Worm (Caenorhabditis elegans) whole organism, mixed stage, embryonic: ENCODE data around the gene srd-29.

Source experiments
- bed-3 ChIP-seq: fragments of 200-800 bp; sonication (Bioruptor generic); optimal IDR thresholded peaks from 3 replicates; lab custom pipeline; 2018; ENCODE audit warnings: mild to moderate bottlenecking, missing genetic modification characterization, moderate library complexity, missing compliant biosample characterization
- blmp-1 ChIP-seq: fragments of 150-350 bp; optimal IDR thresholded peaks from 2 replicates; lab custom pipeline; 2014; ENCODE audit warnings: missing biosample characterization, missing genetic modification characterization
- ceh-39 ChIP-seq: fragments of 150-350 bp; optimal IDR thresholded peaks from 2 replicates; lab custom pipeline; 2014; ENCODE audit warnings: missing biosample characterization, missing genetic modification characterization
- ceh-43 ChIP-seq: fragments of 200-800 bp; sonication (Bioruptor generic); optimal IDR thresholded peaks from 2 replicates; lab custom pipeline; 2018; ENCODE audit warnings: mild to moderate bottlenecking, missing genetic modification characterization, moderate library complexity, missing compliant biosample characterization
- ceh-83 ChIP-seq: fragments of 200-800 bp; sonication (Bioruptor generic); optimal IDR thresholded peaks from 2 replicates; lab custom pipeline; 2018; ENCODE audit warnings: mild to moderate bottlenecking, missing genetic modification characterization, missing compliant biosample characterization
- ces-1 ChIP-seq: fragments of 150-350 bp; optimal IDR thresholded peaks from 2 replicates; lab custom pipeline; 2014; ENCODE audit warnings: missing biosample characterization, missing genetic modification reagents, missing genetic modification characterization
- cnd-1 ChIP-seq: fragments of 200-800 bp; sonication (Bioruptor generic); optimal IDR thresholded peaks from 2 replicates; lab custom pipeline; 2018; ENCODE audit warnings: mild to moderate bottlenecking, missing genetic modification characterization, missing compliant biosample characterization
- drap-1 ChIP-seq: fragments of 200-800 bp; sonication (Bioruptor generic); optimal IDR thresholded peaks from 3 replicates; lab custom pipeline; 2018; ENCODE audit warnings: mild to moderate bottlenecking, missing genetic modification characterization, missing compliant biosample characterization
- elt-1 ChIP-seq: sonication (generic microtip); optimal IDR thresholded peaks from 2 replicates; lab custom pipeline; 2017; ENCODE audit warnings: missing genetic modification characterization, mild to moderate bottlenecking, missing compliant biosample characterization, antibody characterized with exemption, moderate library complexity, borderline replicate concordance; ENCODE audit not compliant: insufficient read depth
- elt-3 ChIP-seq: fragments of 150-350 bp; optimal IDR thresholded peaks from 2 replicates; lab custom pipeline; 2014; ENCODE audit warnings: missing biosample characterization, missing genetic modification characterization
- flh-1 ChIP-seq: fragments of 200-800 bp; sonication (Bioruptor generic); optimal IDR thresholded peaks from 2 replicates; lab custom pipeline; 2018; ENCODE audit warnings: mild to moderate bottlenecking, missing genetic modification characterization, moderate library complexity, missing compliant biosample characterization
- ham-2 ChIP-seq: fragments of 200-800 bp; sonication (Bioruptor generic); optimal IDR thresholded peaks from 2 replicates; lab custom pipeline; 2018; ENCODE audit warnings: mild to moderate bottlenecking, missing genetic modification characterization, missing compliant biosample characterization
- hlh-1 ChIP-seq: fragments of 150-350 bp; optimal IDR thresholded peaks from 2 replicates; lab custom pipeline; 2014; ENCODE audit warnings: missing biosample characterization, missing genetic modification reagents, missing genetic modification characterization
- lin-13 ChIP-seq: fragments of 150-350 bp; optimal IDR thresholded peaks from 2 replicates; lab custom pipeline; 2014; ENCODE audit warnings: missing biosample characterization, missing genetic modification characterization
- lin-32 ChIP-seq: fragments of 200-800 bp; sonication (Bioruptor generic); optimal IDR thresholded peaks from 2 replicates; lab custom pipeline; 2018; ENCODE audit warnings: mild to moderate bottlenecking, missing genetic modification characterization, missing compliant biosample characterization
- lsy-2 ChIP-seq: fragments of 150-350 bp; optimal IDR thresholded peaks from 2 replicates; lab custom pipeline; 2014; ENCODE audit warnings: missing biosample characterization, missing genetic modification characterization
- mab-5 ChIP-seq: fragments of 150-350 bp; optimal IDR thresholded peaks from 2 replicates; lab custom pipeline; 2014; ENCODE audit warnings: missing biosample characterization, missing genetic modification characterization
- mep-1 ChIP-seq: fragments of 150-350 bp; optimal IDR thresholded peaks from 2 replicates; lab custom pipeline; 2017; ENCODE audit warnings: missing biosample characterization, missing genetic modification reagents, missing genetic modification characterization, inconsistent platforms
- mls-2 ChIP-seq: sonication (generic microtip); optimal IDR thresholded peaks from 2 replicates; lab custom pipeline; 2016; ENCODE audit warnings: mild to moderate bottlenecking, missing genetic modification characterization, moderate library complexity, missing compliant biosample characterization
- nhr-12 ChIP-seq: fragments of 150-350 bp; optimal IDR thresholded peaks from 2 replicates; lab custom pipeline; 2014; ENCODE audit warnings: missing biosample characterization, missing genetic modification characterization
- nhr-2 ChIP-seq: fragments of 150-350 bp; optimal IDR thresholded peaks from 2 replicates; lab custom pipeline; 2014; ENCODE audit warnings: missing biosample characterization, missing genetic modification characterization
- nhr-237 ChIP-seq: fragments of 150-350 bp; optimal IDR thresholded peaks from 2 replicates; lab custom pipeline; 2014; ENCODE audit warnings: missing biosample characterization, missing genetic modification characterization
- nhr-28 ChIP-seq: fragments of 150-350 bp; optimal IDR thresholded peaks from 2 replicates; lab custom pipeline; 2014; ENCODE audit warnings: missing biosample characterization, missing genetic modification characterization
- nhr-76 ChIP-seq: sonication (generic microtip); optimal IDR thresholded peaks from 2 replicates; lab custom pipeline; 2017; ENCODE audit warnings: missing biosample characterization, missing genetic modification characterization
- pha-4 ChIP-seq: fragments of 150-350 bp; optimal IDR thresholded peaks from 2 replicates; lab custom pipeline; 2018; ENCODE audit warnings: missing biosample characterization, missing genetic modification reagents, missing genetic modification characterization
- sem-2 ChIP-seq: fragments of 200-800 bp; sonication (Bioruptor generic); optimal IDR thresholded peaks from 2 replicates; lab custom pipeline; 2018; ENCODE audit warnings: mild to moderate bottlenecking, missing genetic modification characterization, missing compliant biosample characterization
- sptf-1 ChIP-seq: sonication (generic microtip); optimal IDR thresholded peaks from 2 replicates; lab custom pipeline; 2017; ENCODE audit warnings: mild to moderate bottlenecking, missing genetic modification characterization, moderate library complexity, missing compliant biosample characterization
- tbx-8 ChIP-seq: fragments of 200-800 bp; sonication (Bioruptor generic); optimal IDR thresholded peaks from 2 replicates; lab custom pipeline; 2018; ENCODE audit warnings: mild to moderate bottlenecking, missing genetic modification characterization, moderate library complexity, missing compliant biosample characterization
- unc-39 ChIP-seq: fragments of 150-350 bp; optimal IDR thresholded peaks from 2 replicates; lab custom pipeline; 2014; ENCODE audit warnings: missing biosample characterization, missing genetic modification characterization
- unc-62 ChIP-seq: fragments of 150-350 bp; optimal IDR thresholded peaks from 2 replicates; lab custom pipeline; 2014; ENCODE audit warnings: missing biosample characterization, missing genetic modification reagents, missing genetic modification characterization
- zip-8 ChIP-seq: fragments of 150-350 bp; optimal IDR thresholded peaks from 2 replicates; lab custom pipeline; 2014; ENCODE audit warnings: missing biosample characterization, missing genetic modification characterization
- ztf-11 ChIP-seq: fragments of 150-350 bp; optimal IDR thresholded peaks from 2 replicates; lab custom pipeline; 2014; ENCODE audit warnings: missing biosample characterization, missing genetic modification characterization

srd-29 gene

DNA sequence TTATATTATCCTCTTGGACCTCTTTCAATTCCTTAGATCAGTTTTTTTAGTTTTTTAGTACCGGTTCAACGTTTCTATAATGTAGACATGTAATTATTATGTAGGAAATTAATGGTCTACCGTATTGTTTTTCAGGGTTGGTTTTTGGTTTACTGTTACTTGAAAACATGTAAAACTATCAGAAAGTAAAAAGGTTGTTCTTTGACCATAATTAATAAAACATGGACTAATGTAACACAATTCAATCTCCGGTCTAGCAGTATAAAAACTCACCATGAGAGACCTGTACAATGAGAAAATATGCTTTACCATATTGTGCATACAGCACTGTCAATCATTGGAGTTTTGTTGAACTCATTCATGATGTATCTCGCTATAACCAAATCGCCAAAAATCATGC lies at the start of gene srd-29:
Gene srd-29, plus strand, starts transcription at position 301 of the 400 bp plus-strand sequence.
- no peak for TF ChIP-seq bed-3 (GFP tag; lab: Kevin White, UChicago)
- no peak for TF ChIP-seq ces-1 (GFP tag; lab: Kevin White, UChicago)
- TF ChIP-seq sptf-1 (tag; lab: Kevin White, UChicago) = no peak
- no peak for TF ChIP-seq elt-3
- TF ChIP-seq cnd-1 = no peak
- TF ChIP-seq unc-39 (tag; lab: Kevin White, UChicago) = no peak
- no peak for TF ChIP-seq pha-4
- no peak for TF ChIP-seq drap-1 (GFP tag; lab: Kevin White, UChicago)
- no peak for TF ChIP-seq ceh-43 (GFP tag; lab: Kevin White, UChicago)
- TF ChIP-seq nhr-28 (tag; lab: Kevin White, UChicago) = no peak
- TF ChIP-seq unc-62 (GFP tag; lab: Kevin White, UChicago) = no peak

ce11 chrV:7587637-7588036 lies 47.9 kb upstream of the srd-29 start, which contains the start of the genes F19F10.11 and C50E3.5:
Gene F19F10.11, minus strand, starts transcription at chrV:7587704.
Gene C50E3.5, plus strand, starts transcription at chrV:7587996.
- TF ChIP-seq mep-1 (tag; lab: Kevin White, UChicago) (peak; percentile 52), lin-32 (GFP tag; lab: Kevin White, UChicago) (no peak), ces-1 (GFP tag; lab: Kevin White, UChicago) (peak; percentile 20), hlh-1 (no peak), sem-2 (GFP tag; lab: Kevin White, UChicago) (no peak), pha-4 (no peak), nhr-28 (tag; lab: Kevin White, UChicago) (no peak), ham-2 (GFP tag; lab: Kevin White, UChicago) (no peak), elt-3 (no peak), lsy-2 (tag; lab: Kevin White, UChicago) (peak; percentile 5), ceh-83 (GFP tag; lab: Kevin White, UChicago) (no peak)
- TF ChIP-seq, all 35 proteins: peak for 3

- TF ChIP-seq lin-32 (GFP tag; lab: Kevin White, UChicago) = no peak
- TF ChIP-seq hlh-1 = no peak
- TF ChIP-seq tbx-8 (GFP tag; lab: Kevin White, UChicago) = no peak
- no peak for TF ChIP-seq nhr-12 (tag; lab: Kevin White, UChicago)
- TF ChIP-seq nhr-237 (tag; lab: Kevin White, UChicago) = no peak
- TF ChIP-seq lsy-2 (tag; lab: Kevin White, UChicago) = no peak
- TF ChIP-seq nhr-76 (tag; lab: Kevin White, UChicago) = no peak
- TF ChIP-seq ceh-43 (GFP tag; lab: Kevin White, UChicago) = no peak
- TF ChIP-seq bed-3 (GFP tag; lab: Kevin White, UChicago) = no peak
- TF ChIP-seq ztf-11 (tag; lab: Kevin White, UChicago) = no peak
- TF ChIP-seq drap-1 (GFP tag; lab: Kevin White, UChicago) = no peak
These were observed 45.1 kb upstream of the srd-29 start, which contains the start of gene C50E3.6 for ce11 chrV:7590454-7590853. Gene C50E3.6, minus strand, starts transcription at chrV:7590554.

DNA sequence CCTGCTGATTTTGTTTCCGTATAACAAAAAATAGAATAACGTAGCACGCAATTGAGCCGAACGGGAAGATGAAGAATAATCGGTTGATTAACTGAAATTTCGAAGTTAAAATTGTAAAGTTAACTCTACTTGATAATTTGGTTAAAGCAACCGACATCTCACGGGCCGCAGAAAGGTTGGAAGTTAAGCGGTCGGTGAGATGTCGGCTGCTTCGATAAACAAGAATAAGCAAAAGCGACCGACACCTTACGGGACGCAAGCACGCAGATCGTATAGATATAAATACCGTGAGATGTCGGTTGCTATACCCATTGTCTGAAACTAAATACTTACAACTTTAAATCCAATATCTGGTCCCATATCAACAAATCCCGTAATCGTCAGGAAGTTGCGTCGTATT lies 40.4 kb upstream of the srd-29 start:
- TF ChIP-seq sem-2 (GFP tag; lab: Kevin White, UChicago) (no peak), cnd-1 (no peak), ces-1 (GFP tag; lab: Kevin White, UChicago) (no peak), nhr-76 (tag; lab: Kevin White, UChicago) (no peak), lin-32 (GFP tag; lab: Kevin White, UChicago) (no peak), mep-1 (tag; lab: Kevin White, UChicago) (no peak), drap-1 (GFP tag; lab: Kevin White, UChicago) (no peak), hlh-1 (no peak), nhr-12 (tag; lab: Kevin White, UChicago) (no peak), pha-4 (no peak), ceh-83 (GFP tag; lab: Kevin White, UChicago) (no peak), blmp-1 (tag; lab: Kevin White, UChicago) (no peak), ceh-39 (tag; lab: Kevin White, UChicago) (no peak), mab-5 (tag; lab: Kevin White, UChicago) (no peak), mls-2 (tag; lab: Kevin White, UChicago) (no peak), bed-3 (GFP tag; lab: Kevin White, UChicago) (no peak), ztf-11 (tag; lab: Kevin White, UChicago) (no peak), zip-8 (tag; lab: Kevin White, UChicago) (no peak), unc-39 (tag; lab: Kevin White, UChicago) (no peak)

- TF ChIP-seq mab-5 (tag; lab: Kevin White, UChicago) = no peak
- TF ChIP-seq nhr-2 (tag; lab: Kevin White, UChicago) = no peak
- TF ChIP-seq unc-39 (tag; lab: Kevin White, UChicago) = no peak
- no peak for TF ChIP-seq nhr-237 (tag; lab: Kevin White, UChicago)
- no peak for TF ChIP-seq elt-1 (tag; lab: Kevin White, UChicago)
- no peak for TF ChIP-seq cnd-1
- TF ChIP-seq flh-1 (GFP tag; lab: Kevin White, UChicago) = no peak
- no peak for TF ChIP-seq ceh-39 (tag; lab: Kevin White, UChicago)
- TF ChIP-seq mls-2 (tag; lab: Kevin White, UChicago) = no peak
- TF ChIP-seq lin-13 (tag; lab: Kevin White, UChicago) = no peak
- TF ChIP-seq unc-62 (GFP tag; lab: Kevin White, UChicago) = no peak
- TF ChIP-seq blmp-1 (tag; lab: Kevin White, UChicago) = no peak
- no peak for TF ChIP-seq elt-3
These were observed 37.3 kb upstream of the srd-29 start, which contains the start of gene C50E3.7 for ce11 chrV:7598269-7598668. Gene C50E3.7, minus strand, starts transcription at chrV:7598369.
